Worm (Caenorhabditis elegans) whole organism, early embryonic: ENCODE results near the gene D2023.1.

Experiments used
- B0310.2 ChIP-seq: sonication (generic microtip); optimal IDR thresholded peaks from 2 replicates; lab custom pipeline; 2016; ENCODE audit warnings: mild to moderate bottlenecking, missing genetic modification characterization, missing compliant biosample characterization
- F13C5.2 ChIP-seq: sonication (generic microtip); optimal IDR thresholded peaks from 2 replicates; lab custom pipeline; 2017; ENCODE audit warnings: mild to moderate bottlenecking, missing genetic modification characterization, inconsistent platforms, missing compliant biosample characterization
- aly-1 ChIP-seq: sonication (generic microtip); optimal IDR thresholded peaks from 2 replicates; lab custom pipeline; 2016; ENCODE audit warnings: missing genetic modification characterization, missing compliant biosample characterization
- ama-1 ChIP-seq: fragments of 150-350 bp; optimal IDR thresholded peaks from 2 replicates; lab custom pipeline; 2014
- ceh-13 ChIP-seq: fragments of 200-800 bp; sonication (Bioruptor generic); optimal IDR thresholded peaks from 2 replicates; lab custom pipeline; 2018; ENCODE audit warnings: mild to moderate bottlenecking, missing genetic modification characterization, missing compliant biosample characterization
- ceh-36 ChIP-seq: sonication (generic microtip); optimal IDR thresholded peaks from 2 replicates; lab custom pipeline; 2016; ENCODE audit warnings: missing genetic modification characterization, inconsistent platforms, missing compliant biosample characterization
- ets-7 ChIP-seq: sonication (generic microtip); optimal IDR thresholded peaks from 2 replicates; lab custom pipeline; 2016; ENCODE audit warnings: missing genotype, missing genetic modification characterization, missing compliant biosample characterization
- flt-1 ChIP-seq: fragments of 200-800 bp; sonication (Bioruptor generic); IDR thresholded peaks from 2 replicates; pipeline ENCODE4 v1.3.6; 2022; ENCODE audit warnings: missing genetic modification characterization, missing compliant biosample characterization
- hmbx-1 ChIP-seq: sonication (generic microtip); optimal IDR thresholded peaks from 2 replicates; lab custom pipeline; 2016; ENCODE audit warnings: mild to moderate bottlenecking, missing genetic modification characterization, missing compliant biosample characterization
- hmg-4 ChIP-seq: fragments of 200-800 bp; sonication (Bioruptor generic); optimal IDR thresholded peaks from 2 replicates; lab custom pipeline; 2018; ENCODE audit warnings: mild to moderate bottlenecking, missing genetic modification characterization, missing compliant biosample characterization
- hnd-1 ChIP-seq: sonication (generic microtip); optimal IDR thresholded peaks from 2 replicates; lab custom pipeline; 2016; ENCODE audit warnings: missing genetic modification characterization, missing compliant biosample characterization
- pes-1 ChIP-seq: fragments of 200-800 bp; sonication (Bioruptor generic); IDR thresholded peaks from 2 replicates; pipeline ENCODE4 v1.3.6; 2022; ENCODE audit warnings: missing genetic modification reagents, missing genetic modification characterization, missing compliant biosample characterization
- scrt-1 ChIP-seq: fragments of 200-800 bp; sonication (Bioruptor generic); IDR thresholded peaks from 2 replicates; pipeline ENCODE4 v1.3.6; 2022; ENCODE audit warnings: missing genetic modification characterization, missing compliant biosample characterization
- sea-1 ChIP-seq: fragments of 200-800 bp; sonication (Bioruptor generic); conservative IDR thresholded peaks from 2 replicates; pipeline ENCODE4 v1.3.6; 2022; ENCODE audit warnings: missing genetic modification characterization, missing compliant biosample characterization
- tbx-11 ChIP-seq: fragments of 200-800 bp; sonication (Bioruptor generic); IDR thresholded peaks from 2 replicates; pipeline ENCODE4 v1.3.6; 2022; ENCODE audit warnings: missing genetic modification characterization, missing compliant biosample characterization
- tbx-37 ChIP-seq: fragments of 200-800 bp; sonication (Bioruptor generic); conservative IDR thresholded peaks from 2 replicates; pipeline ENCODE4 v1.3.6; 2022; ENCODE audit warnings: missing genetic modification reagents, missing genetic modification characterization, missing compliant biosample characterization
- tra-4 ChIP-seq: sonication (generic microtip); optimal IDR thresholded peaks from 2 replicates; lab custom pipeline; 2017; ENCODE audit warnings: missing genetic modification characterization, missing compliant biosample characterization

D2023.1 gene

ce11 chrV:11773420-11773819 is 15.9 kb upstream of the D2023.1 start, which contains the start of gene bus-18:
Gene bus-18, plus strand, starts transcription at chrV:11773720.
- TF ChIP-seq ceh-36 (no peak), tra-4 (tag; lab: Kevin White, UChicago) (no peak), flt-1 (GFP tag; lab: Robert Waterston, UW) (no peak), ama-1 (lab: Kevin White, UChicago) (no peak), B0310.2 (tag; lab: Kevin White, UChicago) (no peak)

- no peak for TF ChIP-seq ceh-13 (GFP tag; lab: Kevin White, UChicago)
- TF ChIP-seq B0310.2 (tag; lab: Kevin White, UChicago) = no peak
- no peak for TF ChIP-seq ets-7 (tag; lab: Kevin White, UChicago)
- no peak for TF ChIP-seq scrt-1 (GFP tag; lab: Robert Waterston, UW)
- no peak for TF ChIP-seq tra-4 (tag; lab: Kevin White, UChicago)
- TF ChIP-seq sea-1 (GFP tag; lab: Robert Waterston, UW) = no peak
- TF ChIP-seq ama-1 (lab: Kevin White, UChicago) = no peak
- TF ChIP-seq pes-1 (GFP tag; lab: Robert Waterston, UW) = no peak
- TF ChIP-seq hnd-1 (tag; lab: Kevin White, UChicago) = no peak
- no peak for TF ChIP-seq aly-1 (tag; lab: Kevin White, UChicago)
- no peak for TF ChIP-seq hmg-4 (GFP tag; lab: Kevin White, UChicago)
- no peak for TF ChIP-seq ceh-36
- TF ChIP-seq flt-1 (GFP tag; lab: Robert Waterston, UW) = no peak
- no peak for TF ChIP-seq hmbx-1 (tag; lab: Kevin White, UChicago)
These were observed 15.4 kb upstream of the D2023.1 start for ce11 chrV:11773934-11774333.

ce11 chrV:11776538-11776937 is 12.8 kb upstream of the D2023.1 start, which contains the start of gene F55A11.6:
Gene F55A11.6, plus strand, starts transcription at chrV:11776838.
- TF ChIP-seq F13C5.2 (tag; lab: Kevin White, UChicago) = no peak
- TF ChIP-seq ama-1 (lab: Kevin White, UChicago) = no peak
- TF ChIP-seq scrt-1 (GFP tag; lab: Robert Waterston, UW) = no peak
- TF ChIP-seq hmg-4 (GFP tag; lab: Kevin White, UChicago) = no peak
- no peak for TF ChIP-seq ceh-36
- TF ChIP-seq hnd-1 (tag; lab: Kevin White, UChicago) = no peak
- TF ChIP-seq tbx-37 (GFP tag; lab: Robert Waterston, UW) = no peak
- TF ChIP-seq ets-7 (tag; lab: Kevin White, UChicago) = no peak
- no peak for TF ChIP-seq sea-1 (GFP tag; lab: Robert Waterston, UW)

- TF ChIP-seq sea-1 (GFP tag; lab: Robert Waterston, UW) = no peak
- no peak for TF ChIP-seq ceh-36
- TF ChIP-seq hmbx-1 (tag; lab: Kevin White, UChicago) = no peak
- TF ChIP-seq tra-4 (tag; lab: Kevin White, UChicago) = no peak
- no peak for TF ChIP-seq hmg-4 (GFP tag; lab: Kevin White, UChicago)
- no peak for TF ChIP-seq F13C5.2 (tag; lab: Kevin White, UChicago)
- no peak for TF ChIP-seq hnd-1 (tag; lab: Kevin White, UChicago)
- no peak for TF ChIP-seq pes-1 (GFP tag; lab: Robert Waterston, UW)
- TF ChIP-seq tbx-11 = no peak
- no peak for TF ChIP-seq B0310.2 (tag; lab: Kevin White, UChicago)
- no peak for TF ChIP-seq ceh-13 (GFP tag; lab: Kevin White, UChicago)
These were observed 11.5 kb upstream of the D2023.1 start for ce11 chrV:11777846-11778245.

ce11 chrV:11779310-11779709 is 10.0 kb upstream of the D2023.1 start:
- TF ChIP-seq hmbx-1 (tag; lab: Kevin White, UChicago) (no peak), B0310.2 (tag; lab: Kevin White, UChicago) (no peak), F13C5.2 (tag; lab: Kevin White, UChicago) (no peak), ceh-13 (GFP tag; lab: Kevin White, UChicago) (no peak), ceh-36 (no peak), tbx-11 (no peak), pes-1 (GFP tag; lab: Robert Waterston, UW) (no peak)

ce11 chrV:11779810-11780209 is 9.5 kb upstream of the D2023.1 start:
- TF ChIP-seq hmg-4 (GFP tag; lab: Kevin White, UChicago) (no peak), sea-1 (GFP tag; lab: Robert Waterston, UW) (no peak), tbx-11 (no peak), ama-1 (lab: Kevin White, UChicago) (no peak), tbx-37 (GFP tag; lab: Robert Waterston, UW) (no peak), hmbx-1 (tag; lab: Kevin White, UChicago) (no peak), tra-4 (tag; lab: Kevin White, UChicago) (no peak), F13C5.2 (tag; lab: Kevin White, UChicago) (no peak), ceh-36 (no peak), scrt-1 (GFP tag; lab: Robert Waterston, UW) (no peak), ceh-13 (GFP tag; lab: Kevin White, UChicago) (no peak), pes-1 (GFP tag; lab: Robert Waterston, UW) (no peak)

- TF ChIP-seq flt-1 (GFP tag; lab: Robert Waterston, UW) = peak; percentile 95
- peak; percentile 97 for TF ChIP-seq scrt-1 (GFP tag; lab: Robert Waterston, UW)
- peak; percentile 94 for TF ChIP-seq B0310.2 (tag; lab: Kevin White, UChicago)
- TF ChIP-seq hnd-1 (tag; lab: Kevin White, UChicago) = peak; percentile 89
- TF ChIP-seq ceh-36 = peak; percentile 95
- peak; percentile 96 for TF ChIP-seq pes-1 (GFP tag; lab: Robert Waterston, UW)
- peak; percentile 80 for TF ChIP-seq ets-7 (tag; lab: Kevin White, UChicago)
- TF ChIP-seq sea-1 (GFP tag; lab: Robert Waterston, UW) = peak; percentile 99
- TF ChIP-seq F13C5.2 (tag; lab: Kevin White, UChicago) = peak; percentile 97
- peak; percentile 97 for TF ChIP-seq tbx-37 (GFP tag; lab: Robert Waterston, UW)
- TF ChIP-seq ama-1 (lab: Kevin White, UChicago) = no peak
- TF ChIP-seq ceh-13 (GFP tag; lab: Kevin White, UChicago) = peak; percentile 94
- TF ChIP-seq aly-1 (tag; lab: Kevin White, UChicago) = peak; percentile 92
- TF ChIP-seq hmbx-1 (tag; lab: Kevin White, UChicago) = peak; percentile 80
- TF ChIP-seq hmg-4 (GFP tag; lab: Kevin White, UChicago) = peak; percentile 98
- peak; percentile 99 for TF ChIP-seq tbx-11
- peak; percentile 91 for TF ChIP-seq tra-4 (tag; lab: Kevin White, UChicago)
These were observed 6.4 kb upstream of the D2023.1 start, which contains the start of gene F55A11.11 for ce11 chrV:11782809-11783440. Gene F55A11.11, plus strand, starts transcription at chrV:11783149.
